Worm (Caenorhabditis elegans): ENCODE measurements around the gene pho-4.

Gene pho-4

ce11 chrII:5238366-5238765 is at the start of gene pho-4:
Gene pho-4, minus strand, starts transcription at chrII:5238466.
- TF ChIP-seq npax-4 (tag; optimal IDR thresholded peaks at IDR 0.05) (no peak), madf-2 (tag; optimal IDR thresholded peaks at IDR 0.05) (no peak), odd-2 (tag; optimal IDR thresholded peaks at IDR 0.05) (no peak), ceh-45 (GFP tag; IDR thresholded peaks at IDR 0.05) (no peak), unc-55 (GFP tag; optimal IDR thresholded peaks at IDR 0.05) (no peak), pros-1 (tag; optimal IDR thresholded peaks at IDR 0.05) (no peak), gmeb-2 (tag; optimal IDR thresholded peaks at IDR 0.05) (no peak), mec-3 (tag; optimal IDR thresholded peaks at IDR 0.05; ENCODE audit: borderline replicate concordance) (no peak), ceh-34 (tag; optimal IDR thresholded peaks at IDR 0.05) (no peak), nhr-11 (tag; optimal IDR thresholded peaks at IDR 0.05) (no peak), ceh-6 (GFP tag; optimal IDR thresholded peaks at IDR 0.05) (no peak)

ce11 chrII:5285029-5285428 is 46.8 kb upstream of the pho-4 start, which contains the start of gene gur-5:
Gene gur-5, plus strand, starts transcription at chrII:5285329.
- TF ChIP-seq C38D4.7 (GFP tag; optimal IDR thresholded peaks at IDR 0.05), result no peak

ce11 chrII:5282740-5283281 is 44.5 kb upstream of the pho-4 start:
- TF ChIP-seq odd-2 (tag; optimal IDR thresholded peaks at IDR 0.05), result no peak
- no peak for TF ChIP-seq elt-4 (tag; optimal IDR thresholded peaks at IDR 0.05)
- no peak for TF ChIP-seq sox-2 (GFP tag; IDR thresholded peaks at IDR 0.05)
- TF ChIP-seq C38D4.7 (GFP tag; optimal IDR thresholded peaks at IDR 0.05), result no peak
- no peak for TF ChIP-seq elt-2 (tag; optimal IDR thresholded peaks at IDR 0.05)
- TF ChIP-seq sdc-2 (tag; optimal IDR thresholded peaks at IDR 0.05), result no peak

ce11 chrII:5282192-5282591 is 43.9 kb upstream of the pho-4 start, which contains the start of gene pmt-1:
Gene pmt-1, minus strand, starts transcription at chrII:5282523.
- no peak for TF ChIP-seq madf-2 (tag; optimal IDR thresholded peaks at IDR 0.05)
- no peak for TF ChIP-seq hlh-15 (tag; optimal IDR thresholded peaks at IDR 0.05)
- TF ChIP-seq nhr-11 (tag; optimal IDR thresholded peaks at IDR 0.05), result no peak

- TF ChIP-seq rnt-1 (tag; optimal IDR thresholded peaks at IDR 0.05), result no peak
- no peak for TF ChIP-seq unc-55 (GFP tag; optimal IDR thresholded peaks at IDR 0.05)
- no peak for TF ChIP-seq hlh-15 (tag; optimal IDR thresholded peaks at IDR 0.05)
- TF ChIP-seq nhr-232 (tag; optimal IDR thresholded peaks at IDR 0.05), result no peak
- no peak for TF ChIP-seq npax-4 (tag; optimal IDR thresholded peaks at IDR 0.05)
- TF ChIP-seq unc-3 (GFP tag; conservative IDR thresholded peaks at IDR 0.05), result no peak
- TF ChIP-seq unc-3 (tag; optimal IDR thresholded peaks at IDR 0.05), result no peak
- TF ChIP-seq ceh-18 (tag; optimal IDR thresholded peaks at IDR 0.05), result no peak
Observed at ce11 chrII:5281137-5281536, 42.9 kb upstream of the pho-4 start.

- TF ChIP-seq hlh-8 (tag; optimal IDR thresholded peaks at IDR 0.05) (no peak), pha-2 (tag; optimal IDR thresholded peaks at IDR 0.05) (no peak), sox-4 (tag; optimal IDR thresholded peaks at IDR 0.05) (no peak), ztf-16 (tag; optimal IDR thresholded peaks at IDR 0.05) (no peak), ref-2 (tag; optimal IDR thresholded peaks at IDR 0.05) (no peak), ceh-48 (tag; optimal IDR thresholded peaks at IDR 0.05) (no peak), Y22D7AL.16 (tag; optimal IDR thresholded peaks at IDR 0.05) (no peak)
Observed at ce11 chrII:5277780-5278179, 39.5 kb upstream of the pho-4 start.

- TF ChIP-seq npax-4 (tag; optimal IDR thresholded peaks at IDR 0.05), result no peak
- peak; percentile 4 for TF ChIP-seq ceh-31 (tag; optimal IDR thresholded peaks at IDR 0.05)
Observed at ce11 chrII:5276736-5277135, 38.5 kb upstream of the pho-4 start.

All from whole organism, late embryonic.